Worm (Caenorhabditis elegans): ENCODE measurements around the gene C30A5.16.

The C30A5.16 gene

DNA sequence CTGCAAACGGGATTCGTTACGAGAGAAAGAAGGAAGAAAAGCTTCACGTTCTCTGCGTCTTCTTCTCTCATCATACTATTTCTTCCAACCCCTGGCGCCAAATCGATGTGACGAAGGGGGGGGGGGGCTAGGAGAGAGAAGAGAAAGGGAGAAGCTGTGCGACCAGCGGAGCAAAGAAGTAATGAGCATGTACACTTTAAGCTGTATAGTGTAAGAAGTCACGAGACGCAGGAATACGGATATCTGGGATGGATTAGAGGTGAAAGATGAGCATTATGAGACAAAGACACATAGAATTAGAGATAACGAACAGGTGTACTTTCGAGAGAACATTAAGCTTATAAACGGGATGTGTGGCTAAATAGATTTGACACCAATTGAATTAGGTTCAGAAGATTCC is 16.3 kb upstream of the C30A5.16 start (continued):
- TF ChIP-seq daf-19 (GFP tag; conservative IDR thresholded peaks at IDR 0.05) (no peak), dmd-8 (GFP tag; IDR thresholded peaks at IDR 0.05) (no peak), ceh-20 (GFP tag; IDR thresholded peaks at IDR 0.05) (0 out of 2 replicates have a peak, but pooled peaks have one; percentile 10), dpl-1 (GFP tag; optimal IDR thresholded peaks at IDR 0.05) (peak; percentile 6), F26F4.8 (GFP tag; conservative IDR thresholded peaks at IDR 0.05) (no peak), nhr-77 (tag; optimal IDR thresholded peaks at IDR 0.05) (no peak), ztf-7 (tag; optimal IDR thresholded peaks at IDR 0.05) (no peak), dmd-6 (GFP tag; IDR thresholded peaks at IDR 0.05) (0 out of 2 replicates have a peak, but pooled peaks have one; percentile 8), daf-12 (tag; optimal IDR thresholded peaks at IDR 0.05) (no peak), zfp-2 (tag; optimal IDR thresholded peaks at IDR 0.05) (no peak), F44E2.7 (GFP tag; IDR thresholded peaks at IDR 0.05) (no peak), unc-130 (GFP tag; optimal IDR thresholded peaks at IDR 0.05) (no peak), sdz-12 (GFP tag; optimal IDR thresholded peaks at IDR 0.05) (no peak), T20F7.1 (GFP tag; optimal IDR thresholded peaks at IDR 0.05) (no peak), attf-4 (tag; optimal IDR thresholded peaks at IDR 0.05) (no peak), Y105C5A.15 (GFP tag; IDR thresholded peaks at IDR 0.05) (no peak), lin-1 (GFP tag; IDR thresholded peaks at IDR 0.05) (no peak), nhr-41 (GFP tag; IDR thresholded peaks at IDR 0.05) (no peak), mxl-3 (GFP tag; optimal IDR thresholded peaks at IDR 0.05) (no peak), ZK337.2 (GFP tag; IDR thresholded peaks at IDR 0.05) (no peak), pqm-1 (tag; optimal IDR thresholded peaks at IDR 0.05) (no peak), R02D3.7 (tag; optimal IDR thresholded peaks at IDR 0.05) (no peak), tra-1 (GFP tag; IDR thresholded peaks at IDR 0.05) (no peak)

- TF ChIP-seq dve-1 (tag; optimal IDR thresholded peaks at IDR 0.05; ENCODE audit: insufficient read depth) (no peak), mdl-1 (tag; optimal IDR thresholded peaks at IDR 0.05) (no peak), duxl-1 (tag; optimal IDR thresholded peaks at IDR 0.05; ENCODE audit: poor library complexity) (no peak), ceh-82 (tag; optimal IDR thresholded peaks at IDR 0.05) (no peak), nhr-10 (tag; optimal IDR thresholded peaks at IDR 0.05) (no peak), unc-130 (GFP tag; optimal IDR thresholded peaks at IDR 0.05) (no peak), nhr-111 (GFP tag; optimal IDR thresholded peaks at IDR 0.05) (no peak), ZK337.2 (GFP tag; IDR thresholded peaks at IDR 0.05) (no peak), rbr-2 (tag; optimal IDR thresholded peaks at IDR 0.05) (no peak), nhr-11 (tag; optimal IDR thresholded peaks at IDR 0.05) (no peak), lin-39 (tag; optimal IDR thresholded peaks at IDR 0.05) (no peak), dpl-1 (GFP tag; optimal IDR thresholded peaks at IDR 0.05) (no peak)
Observed at ce11 chrIII:8202754-8203153, 15.3 kb upstream of the C30A5.16 start, which contains the start of gene snb-5. snb-5 (plus strand) TSS chrIII:8203054.

ce11 chrIII:8209775-8210174 is 8.2 kb upstream of the C30A5.16 start, which contains the start of gene C30A5.10:
C30A5.10 (minus strand) TSS chrIII:8209875.
- peak in 1 of 2 experiments; percentile 16 for TF ChIP-seq unc-62 (GFP tag; optimal IDR thresholded peaks at IDR 0.05 in 1 of 2)
- no peak for TF ChIP-seq unc-62 (tag; optimal IDR thresholded peaks at IDR 0.05)
- no peak for TF ChIP-seq nhr-11 (tag; optimal IDR thresholded peaks at IDR 0.05)

DNA sequence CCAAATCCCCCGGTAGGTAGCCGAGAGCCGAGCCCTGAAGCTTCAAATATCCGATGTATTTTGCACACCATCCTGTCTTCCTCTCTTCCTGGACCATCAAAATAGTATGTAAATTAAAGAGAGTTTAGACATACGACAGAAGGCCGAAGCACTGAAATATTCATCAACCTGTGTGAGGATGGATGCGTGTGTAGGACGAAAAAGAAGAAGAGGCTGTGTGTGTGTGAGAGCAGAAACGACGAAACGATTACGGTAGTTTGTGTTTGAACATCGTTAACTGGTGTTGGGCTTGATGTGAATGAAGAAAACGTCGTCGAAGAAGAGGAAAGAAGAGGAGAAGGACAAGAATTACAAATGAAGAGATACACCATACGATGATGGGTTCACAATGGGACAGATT is 6.5 kb upstream of the C30A5.16 start:
- TF ChIP-seq unc-62 (GFP tag; optimal IDR thresholded peaks at IDR 0.05 in 1 of 2) (peak in 1 of 2 experiments; percentile 59), unc-62 (tag; optimal IDR thresholded peaks at IDR 0.05) (no peak), aha-1 (tag) (peak; percentile 29), hlh-30 (tag; optimal IDR thresholded peaks at IDR 0.05; ENCODE audit: insufficient read depth) (no peak)
